Fruit fly (Drosophila melanogaster): ENCODE data around the gene D19A.

Gene D19A

dm6 chr3L:6181776-6182175 is 7.1 kb downstream of the D19A start, which contains the start of gene CG10274 (continued):
- TF ChIP-seq pb (GFP tag; optimal IDR thresholded peaks at IDR 0.05), result no peak
- no peak for TF ChIP-seq br (optimal IDR thresholded peaks at IDR 0.05)
- TF ChIP-seq Six4 (GFP tag; optimal IDR thresholded peaks at IDR 0.05), result peak; percentile 66
- no peak for TF ChIP-seq Blimp-1 (GFP tag; optimal IDR thresholded peaks at IDR 0.05)
- peak; percentile 64 for TF ChIP-seq ems (GFP tag; optimal IDR thresholded peaks at IDR 0.05)
- no peak for TF ChIP-seq ato (GFP tag; IDR thresholded peaks at IDR 0.05; ENCODE audit: partially characterized antibody)
- no peak for TF ChIP-seq CG7839 (tag; optimal IDR thresholded peaks at IDR 0.05)
- no peak for TF ChIP-seq run (tag; optimal IDR thresholded peaks at IDR 0.05)
- TF ChIP-seq CG16813 (GFP tag; IDR thresholded peaks at IDR 0.05; ENCODE audit: partially characterized antibody), result no peak
- TF ChIP-seq TFAM (GFP tag; optimal IDR thresholded peaks at IDR 0.05), result no peak
- TF ChIP-seq CG15269 (tag; optimal IDR thresholded peaks at IDR 0.05), result no peak
- TF ChIP-seq nau (GFP tag; optimal IDR thresholded peaks at IDR 0.05), result no peak

dm6 chr3L:6173826-6174255 is 15.1 kb downstream of the D19A start, which contains the start of the genes fmt and CG7376:
TSS of gene fmt (minus strand) at chr3L:6173880.
TSS of gene CG7376 (plus strand) at chr3L:6174248.
- peak; percentile 34 for TF ChIP-seq lilli (GFP tag; optimal IDR thresholded peaks at IDR 0.05)
- TF ChIP-seq Opbp (GFP tag; IDR thresholded peaks at IDR 0.05; ENCODE audit: partially characterized antibody), result peak; percentile 78; the same call in 2 of the 3 replicates
- peak; percentile 78 for TF ChIP-seq YL-1 (GFP tag; optimal IDR thresholded peaks at IDR 0.05)
- peak; percentile 46; the same call in 1 of the 2 replicates for TF ChIP-seq MBD-R2 (GFP tag; IDR thresholded peaks at IDR 0.05)
- TF ChIP-seq toy (GFP tag; IDR thresholded peaks at IDR 0.05), result no peak
- TF ChIP-seq hth (optimal IDR thresholded peaks at IDR 0.05), result no peak
- peak; percentile 90 for TF ChIP-seq nerfin-2 (GFP tag; IDR thresholded peaks at IDR 0.05; ENCODE audit: partially characterized antibody)
- peak; percentile 48 for TF ChIP-seq CG30403 (GFP tag; optimal IDR thresholded peaks at IDR 0.05)
- TF ChIP-seq Nf-YB (GFP tag; optimal IDR thresholded peaks at IDR 0.05), result no peak
- no peak for TF ChIP-seq CG2889 (GFP tag; IDR thresholded peaks at IDR 0.05)
- peak; percentile 40; the same call in 1 of the 2 replicates for TF ChIP-seq hbn (GFP tag; IDR thresholded peaks at IDR 0.05; ENCODE audit: partially characterized antibody)
- TF ChIP-seq CG12659 (GFP tag; optimal IDR thresholded peaks at IDR 0.05), result peak; percentile 80
- peak; percentile 68 for TF ChIP-seq phol (tag; optimal IDR thresholded peaks at IDR 0.05)
- peak; percentile 27 for TF ChIP-seq CG10654 (GFP tag; optimal IDR thresholded peaks at IDR 0.05)
- peak; percentile 28 for TF ChIP-seq nerfin-1 (tag; optimal IDR thresholded peaks at IDR 0.05)
- TF ChIP-seq gce (GFP tag; IDR thresholded peaks at IDR 0.05), result no peak
- peak; percentile 69; the same call in 2 of the 3 replicates for TF ChIP-seq CG34224 (GFP tag; IDR thresholded peaks at IDR 0.05; ENCODE audit: partially characterized antibody)
- no peak for TF ChIP-seq ab (GFP tag; optimal IDR thresholded peaks at IDR 0.05)
- peak; percentile 43 for TF ChIP-seq pzg (GFP tag; optimal IDR thresholded peaks at IDR 0.05)
- peak; percentile 31 for TF ChIP-seq ind (GFP tag; optimal IDR thresholded peaks at IDR 0.05)
- TF ChIP-seq Six4 (GFP tag; optimal IDR thresholded peaks at IDR 0.05), result no peak
- TF ChIP-seq amos (GFP tag; IDR thresholded peaks at IDR 0.05; ENCODE audit: partially characterized antibody), result peak; percentile 63
- no peak for TF ChIP-seq dimm (GFP tag; IDR thresholded peaks at IDR 0.05)
- TF ChIP-seq sqz (GFP tag; optimal IDR thresholded peaks at IDR 0.05), result no peak
- peak; percentile 33 for TF ChIP-seq dmrt11E (tag; optimal IDR thresholded peaks at IDR 0.05)
- peak; percentile 29 for TF ChIP-seq Lhr (GFP tag; optimal IDR thresholded peaks at IDR 0.05)
- TF ChIP-seq CG30020 (tag; optimal IDR thresholded peaks at IDR 0.05), result peak; percentile 94
- 0 out of 3 replicates have a peak, but pooled peaks have one; percentile 47 for TF ChIP-seq Doc3 (GFP tag; IDR thresholded peaks at IDR 0.05; ENCODE audit: partially characterized antibody)
- TF ChIP-seq prd (optimal IDR thresholded peaks at IDR 0.05), result no peak
- peak; percentile 35; the same call in 1 of the 3 replicates for TF ChIP-seq prd (GFP tag; IDR thresholded peaks at IDR 0.05)
- TF ChIP-seq CG12299 (tag; optimal IDR thresholded peaks at IDR 0.05), result no peak
- TF ChIP-seq dpn (GFP tag; optimal IDR thresholded peaks at IDR 0.05), result peak in 1 of 2 experiments; percentile 42
- no peak for TF ChIP-seq nom (GFP tag; optimal IDR thresholded peaks at IDR 0.05)
- TF ChIP-seq trem (tag; optimal IDR thresholded peaks at IDR 0.05), result peak; percentile 72
- peak; percentile 59 for TF ChIP-seq zen (tag; optimal IDR thresholded peaks at IDR 0.05)
- peak in 1 of 3 experiments; percentile 64 for TF ChIP-seq Stat92E (GFP tag; optimal IDR thresholded peaks at IDR 0.05)
- TF ChIP-seq Dp (GFP tag; optimal IDR thresholded peaks at IDR 0.05), result peak; percentile 64
